Fruit fly (Drosophila melanogaster) whole organism, embryonic: Measurements from ENCODE around the gene prd.

Experiments
- Asciz ChIP-seq: fragments of 200-800 bp; sonication (Bioruptor generic); optimal IDR thresholded peaks from 2 replicates; lab custom pipeline; 2017; ENCODE audit warnings: missing biosample characterization, mild to moderate bottlenecking, missing genetic modification characterization, missing genetic modification reagents
- Atf-2 ChIP-seq: fragments of 200-800 bp; sonication (Bioruptor generic); optimal IDR thresholded peaks from 2 replicates; lab custom pipeline; 2016; ENCODE audit warnings: missing biosample characterization, missing genetic modification characterization
- BtbVII ChIP-seq: fragments of 200-800 bp; sonication (Bioruptor generic); optimal IDR thresholded peaks from 3 replicates; lab custom pipeline; 2017; ENCODE audit warnings: missing biosample characterization, mild to moderate bottlenecking, missing genetic modification characterization
- CG10274 ChIP-seq: fragments of 200-800 bp; sonication (Bioruptor generic); optimal IDR thresholded peaks from 3 replicates; lab custom pipeline; 2017; ENCODE audit warnings: missing biosample characterization, mild to moderate bottlenecking, missing genetic modification characterization
- CG10366 ChIP-seq: fragments of 200-800 bp; sonication (Bioruptor generic); IDR thresholded peaks from 2 replicates; pipeline ENCODE4 v1.3.6; 2022; ENCODE audit warnings: missing biosample characterization, missing genetic modification characterization
- CG10431 ChIP-seq: fragments of 200-800 bp; sonication (Bioruptor generic); optimal IDR thresholded peaks from 3 replicates; lab custom pipeline; 2018; ENCODE audit warnings: missing biosample characterization, mild to moderate bottlenecking, missing genetic modification characterization
- CG10462 ChIP-seq: fragments of 200-800 bp; sonication (Bioruptor generic); optimal IDR thresholded peaks from 2 replicates; lab custom pipeline; 2016; ENCODE audit warnings: missing biosample characterization, missing genetic modification characterization
- CG15073 ChIP-seq: fragments of 200-800 bp; sonication (Bioruptor generic); optimal IDR thresholded peaks from 2 replicates; lab custom pipeline; 2016; ENCODE audit warnings: missing biosample characterization, missing genetic modification characterization
- CG15269 ChIP-seq: fragments of 200-800 bp; sonication (Bioruptor generic); optimal IDR thresholded peaks from 2 replicates; lab custom pipeline; 2018; ENCODE audit warnings: missing biosample characterization, mild to moderate bottlenecking, missing genetic modification characterization, moderate library complexity
- CG1529 ChIP-seq: fragments of 200-800 bp; sonication (Bioruptor generic); optimal IDR thresholded peaks from 3 replicates; lab custom pipeline; 2018; ENCODE audit warnings: missing biosample characterization, missing genetic modification characterization
- CG17912 ChIP-seq: fragments of 200-800 bp; sonication (Bioruptor generic); optimal IDR thresholded peaks from 2 replicates; lab custom pipeline; 2018; ENCODE audit warnings: missing biosample characterization, mild to moderate bottlenecking, missing genetic modification characterization
- CG2116 ChIP-seq: fragments of 200-800 bp; sonication (Bioruptor generic); optimal IDR thresholded peaks from 3 replicates; lab custom pipeline; 2018; ENCODE audit warnings: missing biosample characterization, mild to moderate bottlenecking, missing genetic modification characterization
- CG2712 ChIP-seq: fragments of 200-800 bp; optimal IDR thresholded peaks from 3 replicates; lab custom pipeline; 2019; ENCODE audit warnings: missing biosample characterization, mild to moderate bottlenecking, missing genetic modification characterization, moderate library complexity
- CG3995 ChIP-seq: fragments of 200-800 bp; sonication (Bioruptor generic); optimal IDR thresholded peaks from 3 replicates; lab custom pipeline; 2016; ENCODE audit warnings: missing biosample characterization, missing genetic modification characterization
- CG4707 ChIP-seq: fragments of 200-800 bp; sonication (Bioruptor generic); optimal IDR thresholded peaks from 2 replicates; lab custom pipeline; 2018; ENCODE audit warnings: missing biosample characterization, mild to moderate bottlenecking, missing genetic modification characterization, moderate library complexity
- CG4854 ChIP-seq: fragments of 200-800 bp; sonication (Bioruptor generic); optimal IDR thresholded peaks from 2 replicates; lab custom pipeline; 2016; ENCODE audit warnings: missing biosample characterization, missing genetic modification characterization, inconsistent platforms
- CG5180 ChIP-seq: fragments of 200-800 bp; sonication (Bioruptor generic); optimal IDR thresholded peaks from 3 replicates; lab custom pipeline; 2017; ENCODE audit warnings: missing biosample characterization, missing genetic modification characterization, mild to moderate bottlenecking, moderate library complexity, missing genetic modification reagents
- CG6854 ChIP-seq: fragments of 200-800 bp; sonication (Bioruptor generic); optimal IDR thresholded peaks from 3 replicates; lab custom pipeline; 2017; ENCODE audit warnings: missing biosample characterization, mild to moderate bottlenecking, missing genetic modification characterization
- Dbx ChIP-seq: fragments of 200-800 bp; sonication (Bioruptor generic); IDR thresholded peaks from 3 replicates; pipeline ENCODE4 v1.3.6; 2022; ENCODE audit warnings: missing biosample characterization, missing genetic modification characterization
- Ets97D ChIP-seq: fragments of 200-800 bp; sonication (Bioruptor generic); optimal IDR thresholded peaks from 3 replicates; lab custom pipeline; 2016; ENCODE audit warnings: missing biosample characterization, missing genetic modification characterization
- Gug ChIP-seq: fragments of 200-800 bp; sonication (Bioruptor generic); IDR thresholded peaks from 4 replicates; pipeline ENCODE4 v1.3.6; 2022; ENCODE audit warnings: missing biosample characterization, missing genetic modification characterization
- H2.0 ChIP-seq: fragments of 200-800 bp; sonication (Bioruptor generic); IDR thresholded peaks from 2 replicates; pipeline ENCODE4 v1.3.6; 2022; ENCODE audit warnings: missing biosample characterization, missing genetic modification characterization
- HLH3B ChIP-seq: fragments of 200-800 bp; sonication (Bioruptor generic); IDR thresholded peaks from 2 replicates; pipeline ENCODE4 v1.3.6; 2022; ENCODE audit warnings: missing biosample characterization, missing genetic modification characterization
- HmgD ChIP-seq: fragments of 200-800 bp; sonication (Bioruptor generic); optimal IDR thresholded peaks from 3 replicates; lab custom pipeline; 2016; ENCODE audit warnings: missing biosample characterization, missing genetic modification characterization
- HmgZ ChIP-seq: fragments of 200-800 bp; sonication (Bioruptor generic); optimal IDR thresholded peaks from 2 replicates; lab custom pipeline; 2018; ENCODE audit warnings: missing biosample characterization, mild to moderate bottlenecking, missing genetic modification characterization
- Hr3 ChIP-seq: fragments of 200-800 bp; sonication (Bioruptor generic); optimal IDR thresholded peaks from 3 replicates; lab custom pipeline; 2016; ENCODE audit warnings: missing biosample characterization, missing genetic modification characterization
- Med ChIP-seq: fragments of 200-800 bp; sonication (Bioruptor generic); peaks from one replicate; lab custom pipeline; 2016; ENCODE audit warnings: missing biosample characterization, missing genetic modification characterization, mild to moderate bottlenecking, inconsistent platforms, moderate library complexity
- Mes4 ChIP-seq: fragments of 200-800 bp; sonication (Bioruptor generic); optimal IDR thresholded peaks from 2 replicates; lab custom pipeline; 2016; ENCODE audit warnings: missing biosample characterization, missing genetic modification characterization
- Myb ChIP-seq: fragments of 200-800 bp; sonication (Bioruptor generic); optimal IDR thresholded peaks from 2 replicates; lab custom pipeline; 2016; ENCODE audit warnings: missing biosample characterization, missing genetic modification characterization
- Oaz ChIP-seq: fragments of 200-800 bp; sonication (Bioruptor generic); IDR thresholded peaks from 2 replicates; pipeline ENCODE4 v1.3.6; 2022; ENCODE audit warnings: missing biosample characterization, missing genetic modification characterization
- Xbp1 ChIP-seq: fragments of 200-800 bp; sonication (Bioruptor generic); optimal IDR thresholded peaks from 3 replicates; lab custom pipeline; 2016; ENCODE audit warnings: missing biosample characterization, mild to moderate bottlenecking, missing genetic modification characterization
- aop ChIP-seq: fragments of 200-800 bp; sonication (Bioruptor generic); IDR thresholded peaks from 2 replicates; pipeline ENCODE4 v1.3.6; 2022; ENCODE audit warnings: missing biosample characterization, missing genetic modification characterization
- crp ChIP-seq, 2 experiments: fragments of 200-800 bp; sonication (Bioruptor generic); optimal IDR thresholded peaks; 2 replicates in 1 of 2; 3 replicates in 1 of 2; lab custom pipeline; 2017; ENCODE audit warnings: missing biosample characterization in 2 of 2, missing genetic modification characterization in 2 of 2, mild to moderate bottlenecking in 1 of 2, moderate library complexity in 1 of 2
- ems ChIP-seq: fragments of 200-800 bp; sonication (Bioruptor generic); optimal IDR thresholded peaks from 3 replicates; lab custom pipeline; 2016; ENCODE audit warnings: missing biosample characterization, missing genetic modification characterization
- esg ChIP-seq: fragments of 200-800 bp; sonication (Bioruptor generic); conservative IDR thresholded peaks from 2 replicates; pipeline ENCODE4 v1.3.6; 2022; ENCODE audit warnings: missing biosample characterization, missing genetic modification characterization
- gsb ChIP-seq: fragments of 200-800 bp; sonication (Bioruptor generic); IDR thresholded peaks from 2 replicates; pipeline ENCODE4 v1.3.6; 2022; ENCODE audit warnings: missing biosample characterization, missing genetic modification characterization
- her ChIP-seq: fragments of 200-800 bp; sonication (Bioruptor generic); optimal IDR thresholded peaks from 2 replicates; lab custom pipeline; 2016; ENCODE audit warnings: missing biosample characterization, missing genetic modification characterization
- hth ChIP-seq: fragments of >200 bp; optimal IDR thresholded peaks from 2 replicates; lab custom pipeline; 2017; ENCODE audit warnings: inconsistent platforms
- nau ChIP-seq: fragments of 200-800 bp; sonication (Bioruptor generic); optimal IDR thresholded peaks from 3 replicates; lab custom pipeline; 2017; ENCODE audit warnings: missing biosample characterization, mild to moderate bottlenecking, missing genetic modification characterization, missing genetic modification reagents
- nmo ChIP-seq: fragments of 200-800 bp; sonication (Bioruptor generic); optimal IDR thresholded peaks from 2 replicates; lab custom pipeline; 2018; ENCODE audit warnings: missing biosample characterization, mild to moderate bottlenecking, missing genetic modification characterization, moderate library complexity
- peb ChIP-seq: fragments of 200-800 bp; sonication (Bioruptor generic); IDR thresholded peaks from 2 replicates; pipeline ENCODE4 v1.3.6; 2022; ENCODE audit warnings: missing biosample characterization, missing genetic modification characterization
- pzg ChIP-seq: fragments of 200-800 bp; sonication (Bioruptor generic); optimal IDR thresholded peaks from 3 replicates; lab custom pipeline; 2018; ENCODE audit warnings: missing biosample characterization, mild to moderate bottlenecking, missing genetic modification characterization, moderate library complexity
- rib ChIP-seq: fragments of 200-800 bp; sonication (Bioruptor generic); IDR thresholded peaks from 2 replicates; pipeline ENCODE4 v1.3.6; 2022; ENCODE audit warnings: missing biosample characterization, missing genetic modification characterization
- row ChIP-seq: fragments of 200-800 bp; sonication (Bioruptor generic); IDR thresholded peaks from 3 replicates; pipeline ENCODE4 v1.3.6; 2022; ENCODE audit warnings: missing biosample characterization, missing genetic modification characterization
- sd ChIP-seq: fragments of 200-800 bp; sonication (Bioruptor generic); optimal IDR thresholded peaks from 3 replicates; lab custom pipeline; 2018; ENCODE audit warnings: missing biosample characterization, mild to moderate bottlenecking, missing genetic modification characterization, moderate library complexity
- sna ChIP-seq: fragments of 200-800 bp; sonication (Bioruptor generic); IDR thresholded peaks from 2 replicates; pipeline ENCODE4 v1.3.6; 2022; ENCODE audit warnings: missing biosample characterization, missing genetic modification characterization; ENCODE audit not compliant: partially characterized antibody
- stwl ChIP-seq: fragments of 200-800 bp; sonication (Bioruptor generic); optimal IDR thresholded peaks from 3 replicates; lab custom pipeline; 2018; ENCODE audit warnings: missing biosample characterization, mild to moderate bottlenecking, missing genetic modification characterization, moderate library complexity
- sug ChIP-seq: fragments of 200-800 bp; optimal IDR thresholded peaks from 2 replicates; lab custom pipeline; 2019; ENCODE audit warnings: missing biosample characterization, mild to moderate bottlenecking, missing genetic modification characterization, moderate library complexity
- zfh1 ChIP-seq: fragments of 200-800 bp; sonication (Bioruptor generic); IDR thresholded peaks from 3 replicates; pipeline ENCODE4 v1.3.6; 2022; ENCODE audit warnings: missing biosample characterization, missing genetic modification characterization

prd gene

DNA sequence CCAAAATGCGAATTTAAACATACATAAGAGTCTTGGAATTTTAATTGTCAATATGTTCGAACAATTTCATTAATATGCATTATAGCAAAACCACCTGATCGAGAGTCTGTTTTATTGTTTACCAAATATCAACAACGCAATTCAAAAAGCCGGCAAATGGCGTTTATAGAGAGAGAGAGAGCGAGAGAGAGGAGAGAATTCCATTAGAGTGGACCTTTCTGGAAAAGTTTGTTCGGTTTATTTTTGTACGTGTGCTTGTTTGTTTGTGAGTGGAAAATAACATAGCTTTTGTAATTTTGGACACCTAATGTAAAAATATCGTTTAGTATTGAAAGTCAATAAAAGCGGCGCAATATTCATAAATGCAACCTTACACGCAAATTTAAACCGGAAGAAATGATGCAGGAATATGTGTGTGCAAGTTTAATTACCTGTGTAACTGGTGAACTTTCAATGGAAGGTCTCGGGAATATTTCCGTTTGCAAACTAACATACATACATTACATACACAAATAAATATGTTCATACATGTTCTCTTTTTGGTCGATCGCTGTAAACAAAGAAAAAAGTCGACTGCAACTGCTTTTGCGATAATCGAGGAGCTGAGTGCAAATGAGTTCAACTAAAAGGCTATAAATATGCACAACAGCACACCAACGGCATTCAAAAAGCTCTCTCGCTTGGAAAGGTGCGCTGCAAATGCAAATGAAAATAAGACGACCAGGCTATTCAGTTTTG is 40.8 kb downstream of the prd start, which contains the start of gene CG6785 (continued):
- TF ChIP-seq CG10366 (GFP tag; lab: Robert Waterston, UW): 0 out of 2 replicates have a peak, but pooled peaks have one; percentile 14
- TF ChIP-seq CG10462: peak; percentile 70
- peak; percentile 95 for TF ChIP-seq CG4707 (GFP tag; lab: Kevin White, UChicago)
- peak; percentile 87 for TF ChIP-seq CG6854 (GFP tag; lab: Kevin White, UChicago)
- TF ChIP-seq aop (GFP tag; lab: Robert Waterston, UW): no peak
- no peak for TF ChIP-seq peb (GFP tag; lab: Robert Waterston, UW)

DNA sequence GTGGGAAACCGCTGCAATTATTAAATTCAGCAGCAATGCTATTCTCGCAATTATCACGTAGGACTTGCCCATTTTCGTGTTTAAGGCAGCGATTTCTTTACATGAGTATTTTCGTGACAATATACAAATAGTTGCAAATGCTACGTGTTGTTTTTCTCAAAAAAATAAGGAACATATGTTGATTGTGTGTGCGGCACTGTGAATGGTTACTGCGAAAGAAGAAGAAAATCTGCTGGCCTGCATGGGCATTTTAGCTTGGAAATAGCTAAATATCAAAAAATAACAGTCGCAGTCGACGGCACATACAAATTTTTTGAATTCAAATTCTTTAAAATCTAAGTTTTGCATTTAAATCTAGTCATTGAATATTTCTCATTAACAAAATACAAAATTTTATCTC is 45.1 kb downstream of the prd start, which contains the start of gene CG6766:
TSS of gene CG6766 (minus strand) at position 180 of the 400 bp plus-strand sequence.
- TF ChIP-seq Mes4 (GFP tag; lab: Kevin White, UChicago) (no peak), pzg (GFP tag; lab: Kevin White, UChicago) (peak; percentile 68), HmgD (peak; percentile 28), Xbp1 (peak; percentile 72), rib (GFP tag; lab: Robert Waterston, UW) (no peak), Myb (GFP tag; lab: Kevin White, UChicago) (peak; percentile 87), stwl (tag; lab: Kevin White, UChicago) (peak; percentile 73), sd (peak; percentile 62), Med (GFP tag; lab: Kevin White, UChicago) (peak; percentile 48), sna (no peak), CG2116 (GFP tag; lab: Kevin White, UChicago) (peak; percentile 32), HmgZ (peak; percentile 64), CG1529 (GFP tag; lab: Kevin White, UChicago) (no peak), CG4854 (GFP tag; lab: Kevin White, UChicago) (no peak), CG10274 (no peak), row (GFP tag; lab: Robert Waterston, UW) (peak; percentile 80), CG15269 (tag; lab: Kevin White, UChicago) (no peak), BtbVII (GFP tag; lab: Kevin White, UChicago) (no peak), her (no peak), gsb (GFP tag; lab: Robert Waterston, UW) (no peak), CG2712 (tag; lab: Kevin White, UChicago) (peak; percentile 15), esg (no peak), CG10431 (no peak), CG15073 (peak; percentile 41), Oaz (no peak), Gug (GFP tag; lab: Robert Waterston, UW) (no peak), Atf-2 (no peak), CG5180 (no peak), HLH3B (GFP tag; lab: Robert Waterston, UW) (no peak), CG17912 (GFP tag; lab: Kevin White, UChicago) (no peak), Hr3 (no peak), nau (no peak), Dbx (GFP tag; lab: Robert Waterston, UW) (no peak), crp (GFP tag; optimal IDR thresholded peaks at IDR 0.05; lab: Kevin White, UChicago) (peak; percentile 6 to 88), sug (tag; lab: Kevin White, UChicago) (peak; percentile 19), nmo (GFP tag; lab: Kevin White, UChicago) (peak; percentile 52), Asciz (GFP tag; lab: Kevin White, UChicago) (no peak), Ets97D (GFP tag; lab: Kevin White, UChicago) (peak; percentile 3), hth (lab: Kevin White, UChicago) (no peak), zfh1 (GFP tag; lab: Robert Waterston, UW) (no peak), CG3995 (peak; percentile 2), ems (no peak), H2.0 (GFP tag; lab: Robert Waterston, UW) (no peak)
